Fruit fly (Drosophila melanogaster) whole organism, embryonic: ENCODE measurements around the gene CG14431.

ENCODE experiments used
- Abd-B ChIP-seq: fragments of 200-800 bp; sonication (Bioruptor generic); optimal IDR thresholded peaks from 2 replicates; lab custom pipeline; 2018; ENCODE audit warnings: missing biosample characterization, mild to moderate bottlenecking, missing genetic modification characterization, moderate library complexity
- Aef1 ChIP-seq: fragments of 200-800 bp; sonication (Bioruptor generic); IDR thresholded peaks from 3 replicates; pipeline ENCODE4 v1.3.6; 2022; ENCODE audit warnings: missing biosample characterization, missing genetic modification characterization
- Atf6 ChIP-seq: fragments of 200-800 bp; sonication (Bioruptor generic); IDR thresholded peaks from 2 replicates; pipeline ENCODE4 v1.3.6; 2022; ENCODE audit warnings: missing biosample characterization, missing genetic modification characterization
- CG10462 ChIP-seq: fragments of 200-800 bp; sonication (Bioruptor generic); optimal IDR thresholded peaks from 2 replicates; lab custom pipeline; 2016; ENCODE audit warnings: missing biosample characterization, missing genetic modification characterization
- CG10543 ChIP-seq: fragments of 200-800 bp; sonication (Bioruptor generic); optimal IDR thresholded peaks from 3 replicates; lab custom pipeline; 2017; ENCODE audit warnings: missing biosample characterization, mild to moderate bottlenecking, missing genetic modification characterization, moderate library complexity
- CG11085 ChIP-seq: fragments of 200-800 bp; sonication (Bioruptor generic); IDR thresholded peaks from 2 replicates; pipeline ENCODE4 v1.3.6; 2022; ENCODE audit warnings: missing biosample characterization, missing genetic modification characterization
- CG11723 ChIP-seq: fragments of 200-800 bp; sonication (Bioruptor generic); optimal IDR thresholded peaks from 2 replicates; lab custom pipeline; 2017; ENCODE audit warnings: missing biosample characterization, mild to moderate bottlenecking, missing genetic modification characterization
- CG12155 ChIP-seq: fragments of 200-800 bp; sonication (Bioruptor generic); optimal IDR thresholded peaks from 3 replicates; lab custom pipeline; 2016; ENCODE audit warnings: missing biosample characterization, missing genetic modification characterization
- CG12769 ChIP-seq: fragments of 200-800 bp; sonication (Bioruptor generic); optimal IDR thresholded peaks from 2 replicates; lab custom pipeline; 2019; ENCODE audit warnings: missing biosample characterization, mild to moderate bottlenecking, missing genetic modification characterization, moderate library complexity
- CG13287 ChIP-seq: fragments of 200-800 bp; sonication (Bioruptor generic); IDR thresholded peaks from 2 replicates; pipeline ENCODE4 v1.3.6; 2022; ENCODE audit warnings: missing biosample characterization, missing genetic modification characterization; ENCODE audit not compliant: partially characterized antibody
- CG14014 ChIP-seq: fragments of 200-800 bp; sonication (Bioruptor generic); IDR thresholded peaks from 2 replicates; pipeline ENCODE4 v1.3.6; 2022; ENCODE audit warnings: missing biosample characterization, missing genetic modification characterization
- CG14050 ChIP-seq: fragments of 200-800 bp; sonication (Bioruptor generic); IDR thresholded peaks from 3 replicates; pipeline ENCODE4 v1.3.6; 2022; ENCODE audit warnings: missing biosample characterization, missing genetic modification characterization
- CG15073 ChIP-seq: fragments of 200-800 bp; sonication (Bioruptor generic); optimal IDR thresholded peaks from 2 replicates; lab custom pipeline; 2016; ENCODE audit warnings: missing biosample characterization, missing genetic modification characterization
- CG17328 ChIP-seq: fragments of 200-800 bp; sonication (Bioruptor generic); IDR thresholded peaks from 2 replicates; pipeline ENCODE4 v1.3.6; 2022; ENCODE audit warnings: missing biosample characterization, missing genetic modification characterization
- CG18262 ChIP-seq: fragments of 200-800 bp; optimal IDR thresholded peaks from 3 replicates; lab custom pipeline; 2019; ENCODE audit warnings: missing biosample characterization, mild to moderate bottlenecking, missing genetic modification characterization, moderate library complexity
- CG2202 ChIP-seq: fragments of 200-800 bp; sonication (Bioruptor generic); optimal IDR thresholded peaks from 2 replicates; lab custom pipeline; 2018; ENCODE audit warnings: missing biosample characterization, mild to moderate bottlenecking, missing genetic modification characterization
- CG3065 ChIP-seq: fragments of 200-800 bp; sonication (Bioruptor generic); optimal IDR thresholded peaks from 2 replicates; lab custom pipeline; 2016; ENCODE audit warnings: missing biosample characterization, missing genetic modification characterization
- CG31388 ChIP-seq: fragments of 200-800 bp; sonication (Bioruptor generic); optimal IDR thresholded peaks from 2 replicates; lab custom pipeline; 2016; ENCODE audit warnings: missing biosample characterization, missing genetic modification characterization
- CG32767 ChIP-seq: fragments of 200-800 bp; sonication (Bioruptor generic); IDR thresholded peaks from 2 replicates; pipeline ENCODE4 v1.3.6; 2022; ENCODE audit warnings: missing biosample characterization, missing genetic modification characterization
- CG32772 ChIP-seq: fragments of 200-800 bp; sonication (Bioruptor generic); IDR thresholded peaks from 2 replicates; pipeline ENCODE4 v1.3.6; 2022; ENCODE audit warnings: missing biosample characterization, missing genetic modification characterization
- CG34422 ChIP-seq: fragments of 200-800 bp; sonication (Bioruptor generic); IDR thresholded peaks from 3 replicates; pipeline ENCODE4 v1.3.6; 2022; ENCODE audit warnings: missing biosample characterization, missing genetic modification characterization
- CG3726 ChIP-seq: fragments of 200-800 bp; sonication (Bioruptor generic); IDR thresholded peaks from 3 replicates; pipeline ENCODE4, ENCODE4 v1.3.6; 2022; ENCODE audit warnings: missing biosample characterization, missing genetic modification characterization
- CG4730 ChIP-seq: fragments of 200-800 bp; sonication (Bioruptor generic); IDR thresholded peaks from 2 replicates; pipeline ENCODE4 v1.3.6; 2022; ENCODE audit warnings: missing biosample characterization, missing genetic modification characterization
- CG6683 ChIP-seq: fragments of 200-800 bp; sonication (Bioruptor generic); optimal IDR thresholded peaks from 2 replicates; lab custom pipeline; 2017; ENCODE audit warnings: missing biosample characterization, mild to moderate bottlenecking, missing genetic modification characterization, missing genetic modification reagents
- CG7556 ChIP-seq: fragments of 200-800 bp; sonication (Bioruptor generic); optimal IDR thresholded peaks from 2 replicates; lab custom pipeline; 2017; ENCODE audit warnings: missing biosample characterization, mild to moderate bottlenecking, missing genetic modification characterization
- CHES-1-like ChIP-seq: fragments of 200-800 bp; sonication (Bioruptor generic); optimal IDR thresholded peaks from 2 replicates; lab custom pipeline; 2016; ENCODE audit warnings: missing biosample characterization, missing genetic modification characterization
- D19B ChIP-seq: fragments of 200-800 bp; sonication (Bioruptor generic); optimal IDR thresholded peaks from 2 replicates; lab custom pipeline; 2017; ENCODE audit warnings: missing biosample characterization, mild to moderate bottlenecking, missing genetic modification characterization
- H2.0 ChIP-seq: fragments of 200-800 bp; sonication (Bioruptor generic); IDR thresholded peaks from 2 replicates; pipeline ENCODE4 v1.3.6; 2022; ENCODE audit warnings: missing biosample characterization, missing genetic modification characterization
- HLHmδ ChIP-seq: fragments of 200-800 bp; sonication (Bioruptor generic); optimal IDR thresholded peaks from 2 replicates; lab custom pipeline; 2018; ENCODE audit warnings: missing biosample characterization, mild to moderate bottlenecking, missing genetic modification characterization, moderate library complexity
- Ravus ChIP-seq: fragments of 200-800 bp; sonication (Bioruptor generic); IDR thresholded peaks from 2 replicates; pipeline ENCODE4 v1.3.6; 2022; ENCODE audit warnings: missing biosample characterization, missing genetic modification characterization
- Rx ChIP-seq: fragments of 200-800 bp; sonication (Bioruptor generic); IDR thresholded peaks from 2 replicates; pipeline ENCODE4 v1.3.6; 2022; ENCODE audit warnings: missing biosample characterization, missing genetic modification characterization
- Sox100B ChIP-seq: fragments of 200-800 bp; sonication (Bioruptor generic); optimal IDR thresholded peaks from 3 replicates; lab custom pipeline; 2018; ENCODE audit warnings: missing biosample characterization, mild to moderate bottlenecking, missing genetic modification characterization
- Sox102F ChIP-seq: fragments of 200-800 bp; sonication (Bioruptor generic); optimal IDR thresholded peaks from 2 replicates; lab custom pipeline; 2018; ENCODE audit warnings: missing biosample characterization, mild to moderate bottlenecking, missing genetic modification characterization, moderate library complexity
- bab2 ChIP-seq: fragments of 200-800 bp; sonication (Bioruptor generic); optimal IDR thresholded peaks from 2 replicates; lab custom pipeline; 2016; ENCODE audit warnings: missing biosample characterization, missing genetic modification characterization
- bsh ChIP-seq, 2 experiments: fragments of 200-800 bp; sonication (Bioruptor generic); optimal IDR thresholded peaks; 2 replicates each; lab custom pipeline; 2017 to 2018; ENCODE audit warnings: mild to moderate bottlenecking in 2 of 2, missing biosample characterization in 2 of 2, missing genetic modification characterization in 2 of 2, moderate library complexity in 1 of 2
- cas ChIP-seq: fragments of 200-800 bp; sonication (Bioruptor generic); IDR thresholded peaks from 2 replicates; pipeline ENCODE4 v1.3.6; 2022; ENCODE audit warnings: missing biosample characterization, missing genetic modification characterization
- eve ChIP-seq, 2 experiments: fragments of >200 bp; optimal IDR thresholded peaks; 2 replicates each; lab custom pipeline; 2017; ENCODE audit warnings: missing biosample characterization in 2 of 2, missing genetic modification characterization in 2 of 2
- fd3F ChIP-seq: fragments of 200-800 bp; sonication (Bioruptor generic); optimal IDR thresholded peaks from 2 replicates; lab custom pipeline; 2018; ENCODE audit warnings: missing biosample characterization, mild to moderate bottlenecking, missing genetic modification characterization, moderate library complexity
- hth ChIP-seq: fragments of >200 bp; optimal IDR thresholded peaks from 2 replicates; lab custom pipeline; 2017; ENCODE audit warnings: inconsistent platforms
- insv ChIP-seq, 2 experiments: fragments of 200-800 bp; sonication (Bioruptor generic); optimal IDR thresholded peaks; 3 replicates each; lab custom pipeline; 2016 to 2018; ENCODE audit warnings: missing biosample characterization in 2 of 2, missing genetic modification characterization in 2 of 2
- inv ChIP-seq: fragments of 200-800 bp; sonication (Bioruptor generic); IDR thresholded peaks from 2 replicates; pipeline ENCODE4 v1.3.6; 2022; ENCODE audit warnings: missing biosample characterization, missing genetic modification characterization; ENCODE audit not compliant: partially characterized antibody
- kay ChIP-seq: fragments of 200-800 bp; sonication (Bioruptor generic); optimal IDR thresholded peaks from 2 replicates; lab custom pipeline; 2016; ENCODE audit warnings: missing biosample characterization, missing genetic modification characterization
- mld ChIP-seq: fragments of 200-800 bp; sonication (Bioruptor generic); IDR thresholded peaks from 3 replicates; pipeline ENCODE4 v1.3.6; 2022; ENCODE audit warnings: missing biosample characterization, missing genetic modification characterization; ENCODE audit not compliant: partially characterized antibody
- nmo ChIP-seq: fragments of 200-800 bp; sonication (Bioruptor generic); optimal IDR thresholded peaks from 2 replicates; lab custom pipeline; 2018; ENCODE audit warnings: missing biosample characterization, mild to moderate bottlenecking, missing genetic modification characterization, moderate library complexity
- otp ChIP-seq: fragments of 200-800 bp; sonication (Bioruptor generic); IDR thresholded peaks from 3 replicates; pipeline ENCODE4, ENCODE4 v1.3.6; 2022; ENCODE audit warnings: missing biosample characterization, missing genetic modification characterization
- ttk ChIP-seq: fragments of 200-800 bp; sonication (Bioruptor generic); IDR thresholded peaks from 2 replicates; pipeline ENCODE4 v2.1.2; 2022; ENCODE audit warnings: missing biosample characterization, missing genetic modification characterization
- tx ChIP-seq: fragments of 200-800 bp; sonication (Bioruptor generic); optimal IDR thresholded peaks from 2 replicates; lab custom pipeline; 2016; ENCODE audit warnings: missing biosample characterization, missing genetic modification characterization
- z ChIP-seq: fragments of 200-800 bp; sonication (Bioruptor generic); IDR thresholded peaks from 3 replicates; pipeline ENCODE4 v1.3.6; 2022; ENCODE audit warnings: missing biosample characterization, missing genetic modification characterization
- zfh2 ChIP-seq: fragments of 200-800 bp; sonication (Bioruptor generic); optimal IDR thresholded peaks from 2 replicates; lab custom pipeline; 2016; ENCODE audit warnings: missing biosample characterization, missing genetic modification characterization

The CG14431 gene

DNA sequence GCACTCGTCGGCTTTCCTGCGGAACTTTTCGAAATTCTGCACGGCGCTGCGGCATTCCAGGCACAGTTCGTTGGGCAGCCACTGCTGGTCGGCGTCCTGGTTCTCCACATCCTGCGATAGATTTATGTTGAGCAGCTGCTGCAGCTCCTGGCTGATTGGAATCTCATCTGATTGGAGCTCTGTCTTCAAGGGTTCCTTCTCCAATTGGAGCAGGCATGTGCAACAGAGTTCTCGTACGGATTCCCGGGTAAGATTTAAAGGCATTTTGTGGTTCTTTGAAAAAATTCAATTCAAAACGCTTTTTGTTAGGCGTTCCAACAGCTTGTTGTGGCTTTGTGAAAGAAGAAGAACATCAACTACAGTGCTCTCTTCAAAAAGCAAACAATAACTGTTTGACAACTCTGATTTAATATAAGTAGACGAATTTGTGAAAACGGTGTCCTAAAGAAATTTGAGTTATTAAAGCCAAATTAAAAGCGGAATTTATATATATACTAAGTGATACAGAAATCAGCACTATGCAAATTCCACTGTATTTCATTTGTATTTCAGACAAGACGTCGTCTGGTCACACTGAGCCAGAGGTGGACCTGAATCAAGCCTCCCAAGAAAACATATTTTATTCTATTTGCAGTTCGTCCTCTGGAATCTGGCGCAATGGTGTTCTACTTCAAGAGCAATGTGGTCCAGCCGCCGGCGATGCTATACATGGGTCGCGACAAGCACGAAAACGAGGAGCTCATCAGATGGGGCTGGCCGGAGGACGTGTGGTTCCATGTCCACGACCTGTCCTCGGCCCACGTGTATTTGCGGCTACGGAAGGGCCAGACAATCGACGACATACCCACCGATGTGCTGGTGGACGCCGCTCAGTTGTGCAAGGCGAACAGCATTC lies 105.5 kb downstream of the CG14431 start, which contains the start of the genes CG3032 and CG4593 (continued):
- TF ChIP-seq z (no peak), D19B (peak; percentile 58), bsh (GFP tag; optimal IDR thresholded peaks at IDR 0.05; lab: Kevin White, UChicago) (peak; percentile 47 to 79), eve (GFP tag; optimal IDR thresholded peaks at IDR 0.05; lab: Kevin White, UChicago) (no peak), CG31388 (peak; percentile 56), CG14014 (peak; percentile 89), cas (GFP tag; lab: Robert Waterston, UW) (peak; percentile 70), CG15073 (GFP tag; lab: Kevin White, UChicago) (no peak), inv (GFP tag; lab: Robert Waterston, UW) (no peak), otp (GFP tag; lab: Robert Waterston, UW) (0 out of 3 replicates have a peak, but pooled peaks have one; percentile 60), CG6683 (GFP tag; lab: Kevin White, UChicago) (peak; percentile 13), hth (lab: Kevin White, UChicago) (no peak), CG14050 (peak; percentile 83), CG10543 (peak; percentile 54), CG17328 (peak; percentile 89), Ravus (GFP tag; lab: Robert Waterston, UW) (peak; percentile 77), Rx (peak; percentile 85), CG11723 (GFP tag; lab: Kevin White, UChicago) (peak; percentile 24), CG12155 (GFP tag; lab: Kevin White, UChicago) (peak; percentile 85), zfh2 (GFP tag; lab: Kevin White, UChicago) (peak; percentile 83), CG12769 (tag; lab: Kevin White, UChicago) (peak; percentile 87), insv (GFP tag; optimal IDR thresholded peaks at IDR 0.05; lab: Kevin White, UChicago) (peak; percentile 87 to 98), nmo (peak; percentile 88), Sox100B (GFP tag; lab: Kevin White, UChicago) (peak; percentile 47), HLHmδ (no peak), Sox102F (peak; percentile 85), CG32767 (GFP tag; lab: Robert Waterston, UW) (peak; percentile 87), CG3726 (GFP tag; lab: Robert Waterston, UW) (peak; percentile 65; the same call in 2 of the 3 replicates), ttk (GFP tag; lab: Robert Waterston, UW) (peak; percentile 80), CG7556 (GFP tag; lab: Kevin White, UChicago) (peak; percentile 64), CG10462 (GFP tag; lab: Kevin White, UChicago) (peak; percentile 36), CG2202 (peak; percentile 43), CG34422 (GFP tag; lab: Robert Waterston, UW) (peak; percentile 92), CG18262 (peak; percentile 76), Aef1 (GFP tag; lab: Robert Waterston, UW) (peak; percentile 92), CG11085 (GFP tag; lab: Robert Waterston, UW) (peak; percentile 92), CG13287 (GFP tag; lab: Robert Waterston, UW) (peak; percentile 23; the same call in 1 of the 2 replicates), CHES-1-like (GFP tag; lab: Kevin White, UChicago) (peak; percentile 65), mld (GFP tag; lab: Robert Waterston, UW) (no peak), fd3F (GFP tag; lab: Kevin White, UChicago) (peak; percentile 83), H2.0 (GFP tag; lab: Robert Waterston, UW) (peak; percentile 86), Atf6 (GFP tag; lab: Robert Waterston, UW) (peak; percentile 88), CG3065 (no peak), kay (peak; percentile 53), CG32772 (peak; percentile 88), Abd-B (GFP tag; lab: Kevin White, UChicago) (peak; percentile 75), CG4730 (GFP tag; lab: Robert Waterston, UW) (peak; percentile 90), tx (peak; percentile 77), bab2 (GFP tag; lab: Kevin White, UChicago) (peak; percentile 80)
